Fruit fly (Drosophila melanogaster) ovary, adult (tissue): ENCODE data around the gene nAChRbeta3.

Source experiments
- CG17801 ChIP-seq: fragments of 200-800 bp; optimal IDR thresholded peaks from 2 replicates; lab custom pipeline; 2019; ENCODE audit warnings: missing biosample characterization, mild to moderate bottlenecking, missing genetic modification characterization, moderate library complexity; ENCODE audit not compliant: partially characterized antibody

Gene nAChRbeta3

dm6 chr2L:563769-564550 is 19.0 kb downstream of the nAChRbeta3 start, which contains the start of the genes uncNacbeta and CG2794:
Gene uncNacbeta, minus strand, starts transcription at chr2L:563819.
Gene CG2794, plus strand, starts transcription at chr2L:564163.
- TF ChIP-seq CG17801 (GFP tag; lab: Kevin White, UChicago), result no peak

dm6 chr2L:568030-568429 is 23.1 kb downstream of the nAChRbeta3 start, which contains the start of the genes Nle and Sf3b1:
Gene Nle, minus strand, starts transcription at chr2L:568121.
Gene Sf3b1, plus strand, starts transcription at chr2L:568340.
- TF ChIP-seq CG17801 (GFP tag; lab: Kevin White, UChicago), result peak; percentile 28

- peak; percentile 81 for TF ChIP-seq CG17801 (GFP tag; lab: Kevin White, UChicago)
Observed at dm6 chr2L:574226-574625, 29.3 kb downstream of the nAChRbeta3 start, which contains the start of the genes Ipk2 and cold. Gene Ipk2, minus strand, starts transcription at chr2L:574264. Gene cold, plus strand, starts transcription at chr2L:574291.

dm6 chr2L:576559-577184 is 31.7 kb downstream of the nAChRbeta3 start, which contains the start of gene Ptth:
Gene Ptth, minus strand, starts transcription at chr2L:576896.
- no peak for TF ChIP-seq CG17801 (GFP tag; lab: Kevin White, UChicago)

- no peak for TF ChIP-seq CG17801 (GFP tag; lab: Kevin White, UChicago)
Observed at dm6 chr2L:577186-577585, 32.3 kb downstream of the nAChRbeta3 start, which contains the start of gene Pph13. Gene Pph13, plus strand, starts transcription at chr2L:577486.

dm6 chr2L:585268-585667 is 40.3 kb downstream of the nAChRbeta3 start:
- TF ChIP-seq CG17801 (GFP tag; lab: Kevin White, UChicago), result no peak

- TF ChIP-seq CG17801 (GFP tag; lab: Kevin White, UChicago), result no peak
Observed at dm6 chr2L:591511-591910, 46.6 kb downstream of the nAChRbeta3 start.

dm6 chr2L:594048-594447 is 49.1 kb downstream of the nAChRbeta3 start:
- TF ChIP-seq CG17801 (GFP tag; lab: Kevin White, UChicago), result no peak

dm6 chr2L:594635-595384 is 49.9 kb downstream of the nAChRbeta3 start, which contains the start of gene Gsc:
Gene Gsc, minus strand, starts transcription at chr2L:594685.
- no peak for TF ChIP-seq CG17801 (GFP tag; lab: Kevin White, UChicago)
